ENCODE assay signal across 3 fruit fly cellular contexts in genomic region chr2L:12404555-12405077, dm6.
TF ChIP-seq lines count a peak whose summit lies in the region.

No protein-coding gene starts in this region.

- no peak for TF ChIP-seq CTCF in whole organism, embryonic (GFP tag; optimal IDR thresholded peaks at IDR 0.05; lab: Kevin White, UChicago)

TF ChIP-seq in whole organism, adult, 20 proteins besides CTCF, POLR2A, EP300 and RAD21:
- TF ChIP-seq kay (GFP tag; lab: Kevin White, UChicago; ENCODE audit: borderline replicate concordance) (peak; percentile 94), cic (GFP tag; optimal IDR thresholded peaks at IDR 0.05; lab: Kevin White, UChicago) (peak; percentile 51), Clk (GFP tag; optimal IDR thresholded peaks at IDR 0.05; lab: Kevin White, UChicago) (no peak)

TF ChIP-seq in whole organism, embryonic, 481 proteins besides CTCF, POLR2A, EP300 and RAD21:
- TF ChIP-seq Lhr (GFP tag; optimal IDR thresholded peaks at IDR 0.05; lab: Kevin White, UChicago) = no peak
- TF ChIP-seq Stat92E (GFP tag; optimal IDR thresholded peaks at IDR 0.05; lab: Kevin White, UChicago) = no peak
- no peak for TF ChIP-seq eyg (GFP tag; optimal IDR thresholded peaks at IDR 0.05; lab: Kevin White, UChicago)
- TF ChIP-seq Meics (GFP tag; optimal IDR thresholded peaks at IDR 0.05; lab: Kevin White, UChicago) = no peak
- TF ChIP-seq CG8765 (GFP tag; IDR thresholded peaks at IDR 0.05; lab: Robert Waterston, UW) = no peak
- no peak for TF ChIP-seq CG12071 (GFP tag; optimal IDR thresholded peaks at IDR 0.05; lab: Kevin White, UChicago)
- no peak for TF ChIP-seq Sry-β (GFP tag; optimal IDR thresholded peaks at IDR 0.05; lab: Kevin White, UChicago)
- no peak for TF ChIP-seq nau (GFP tag; optimal IDR thresholded peaks at IDR 0.05; lab: Kevin White, UChicago)
- TF ChIP-seq CG15479 (GFP tag; optimal IDR thresholded peaks at IDR 0.05; lab: Kevin White, UChicago) = no peak
- TF ChIP-seq CG7928 (GFP tag; optimal IDR thresholded peaks at IDR 0.05; lab: Kevin White, UChicago) = no peak
- TF ChIP-seq bigmax (GFP tag; optimal IDR thresholded peaks at IDR 0.05; lab: Kevin White, UChicago) = no peak
- TF ChIP-seq Trl (optimal IDR thresholded peaks at IDR 0.05; lab: Kevin White, UChicago) = peak in 1 of 2 experiments; percentile 38
- no peak for TF ChIP-seq Trl (GFP tag; optimal IDR thresholded peaks at IDR 0.05; lab: Kevin White, UChicago)
- TF ChIP-seq chinmo (GFP tag; IDR thresholded peaks at IDR 0.05; lab: Robert Waterston, UW; ENCODE audit: partially characterized antibody) = 0 out of 4 replicates have a peak, but pooled peaks have one; percentile 57
TF ChIP-seq in whole organism, embryonic: peak in this region for 2.

TF ChIP-seq in whole organism, prepupa, 60 proteins besides CTCF, POLR2A, EP300 and RAD21:
- no peak for TF ChIP-seq CG11902 (GFP tag; optimal IDR thresholded peaks at IDR 0.05; lab: Kevin White, UChicago)
- no peak for TF ChIP-seq Ets21C (GFP tag; optimal IDR thresholded peaks at IDR 0.05; lab: Kevin White, UChicago)
- TF ChIP-seq fkh (GFP tag; optimal IDR thresholded peaks at IDR 0.05; lab: Kevin White, UChicago) = peak; percentile 28
